Fruit fly (Drosophila melanogaster): ENCODE data around the gene exex.

Gene exex

DNA sequence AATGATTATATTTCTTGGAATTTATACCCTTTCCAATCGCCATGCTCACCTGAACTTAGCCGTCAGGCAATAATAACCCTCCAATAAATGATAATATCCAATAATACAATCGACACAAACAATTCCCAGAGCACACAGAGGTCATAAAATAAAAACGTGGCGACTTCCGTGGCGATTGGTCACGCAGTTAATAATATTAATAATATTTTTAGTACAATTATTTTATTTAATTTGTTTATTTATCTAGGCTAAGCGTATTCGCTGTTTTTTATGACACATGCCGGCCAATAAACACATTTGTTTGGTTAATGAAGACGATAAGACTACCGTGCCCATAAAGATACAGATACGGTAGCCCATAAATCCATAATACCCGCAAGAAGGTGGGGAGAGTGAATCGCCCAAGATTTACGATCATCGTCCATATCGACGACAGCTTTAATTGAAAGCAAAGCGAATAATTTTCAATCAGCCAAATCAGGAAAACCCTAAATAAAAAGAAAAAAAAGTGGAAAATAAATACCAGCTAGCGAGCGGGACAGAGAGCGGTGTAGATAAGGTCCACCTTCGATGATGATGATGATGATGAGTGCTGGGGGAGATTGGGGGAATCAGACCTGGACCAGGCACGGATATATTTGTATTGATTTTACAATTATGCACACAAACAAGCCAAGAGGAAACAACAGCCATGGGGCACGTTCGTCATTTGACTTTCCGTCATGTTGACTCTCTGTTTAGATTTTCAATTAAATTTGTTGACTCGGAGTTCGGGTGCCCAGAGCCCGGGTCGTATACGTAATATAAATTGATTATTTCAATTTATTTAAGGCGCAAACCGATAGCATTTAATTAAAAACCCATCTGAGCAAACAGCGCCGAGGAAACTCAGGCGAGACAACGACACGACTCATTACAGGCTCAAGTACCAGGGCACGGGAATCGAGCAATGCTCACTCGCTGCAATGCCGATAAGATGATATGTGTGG lies 13.0 kb downstream of the exex start (continued):
- TF ChIP-seq CG17359 (tag; optimal IDR thresholded peaks at IDR 0.05) = peak; percentile 1
- TF ChIP-seq knrl (GFP tag; IDR thresholded peaks at IDR 0.05; ENCODE audit: partially characterized antibody) = no peak
- no peak for TF ChIP-seq Opbp (GFP tag; IDR thresholded peaks at IDR 0.05; ENCODE audit: partially characterized antibody)
- TF ChIP-seq CG12104 (GFP tag; optimal IDR thresholded peaks at IDR 0.05) = no peak
- TF ChIP-seq Chrac-16 (GFP tag; optimal IDR thresholded peaks at IDR 0.05) = no peak
- TF ChIP-seq bsh (GFP tag; optimal IDR thresholded peaks at IDR 0.05) = peak in 1 of 2 experiments; percentile 32
- TF ChIP-seq BtbVII (GFP tag; optimal IDR thresholded peaks at IDR 0.05) = peak; percentile 23
- peak; percentile 45 for TF ChIP-seq CG15269 (tag; optimal IDR thresholded peaks at IDR 0.05)
- TF ChIP-seq CG11247 (GFP tag; IDR thresholded peaks at IDR 0.05) = no peak
- no peak for TF ChIP-seq D19B (GFP tag; optimal IDR thresholded peaks at IDR 0.05)
- peak; percentile 7 for TF ChIP-seq CG16863 (GFP tag; optimal IDR thresholded peaks at IDR 0.05)
- TF ChIP-seq chinmo (GFP tag; IDR thresholded peaks at IDR 0.05; ENCODE audit: partially characterized antibody) = no peak
- TF ChIP-seq tx (GFP tag; optimal IDR thresholded peaks at IDR 0.05) = no peak
- TF ChIP-seq lov (optimal IDR thresholded peaks at IDR 0.05) = no peak
- TF ChIP-seq lov (GFP tag; IDR thresholded peaks at IDR 0.05) = peak; percentile 48; the same call in 1 of the 3 replicates
- no peak for TF ChIP-seq CG14014 (GFP tag; IDR thresholded peaks at IDR 0.05)
- no peak for TF ChIP-seq ind (GFP tag; optimal IDR thresholded peaks at IDR 0.05)
- TF ChIP-seq CG12659 (GFP tag; optimal IDR thresholded peaks at IDR 0.05) = no peak
- TF ChIP-seq mld (GFP tag; IDR thresholded peaks at IDR 0.05; ENCODE audit: partially characterized antibody) = no peak
- peak; percentile 39 for TF ChIP-seq scrt (GFP tag; optimal IDR thresholded peaks at IDR 0.05)
- TF ChIP-seq HmgZ (tag; optimal IDR thresholded peaks at IDR 0.05) = no peak
- no peak for TF ChIP-seq wdn (GFP tag; IDR thresholded peaks at IDR 0.05)
- TF ChIP-seq CG8924 (tag; optimal IDR thresholded peaks at IDR 0.05) = peak; percentile 5
- no peak for TF ChIP-seq ftz-f1 (GFP tag; optimal IDR thresholded peaks at IDR 0.05)
- TF ChIP-seq kni (GFP tag; optimal IDR thresholded peaks at IDR 0.05) = peak; percentile 61
- TF ChIP-seq Vsx1 (GFP tag; optimal IDR thresholded peaks at IDR 0.05) = peak; percentile 66
- TF ChIP-seq CG4328 (GFP tag; optimal IDR thresholded peaks at IDR 0.05) = no peak
- peak; percentile 53 for TF ChIP-seq D19A (tag; optimal IDR thresholded peaks at IDR 0.05)
- no peak for TF ChIP-seq C15 (GFP tag; IDR thresholded peaks at IDR 0.05)
- TF ChIP-seq CG1024 (GFP tag; IDR thresholded peaks at IDR 0.05) = no peak
- TF ChIP-seq klu (GFP tag; IDR thresholded peaks at IDR 0.05) = no peak
- TF ChIP-seq Mes4 (GFP tag; optimal IDR thresholded peaks at IDR 0.05) = peak; percentile 27
- no peak for TF ChIP-seq CG11504 (tag; optimal IDR thresholded peaks at IDR 0.05)
- TF ChIP-seq ase (GFP tag; IDR thresholded peaks at IDR 0.05) = no peak
- no peak for TF ChIP-seq CG42726 (GFP tag; IDR thresholded peaks at IDR 0.05; ENCODE audit: partially characterized antibody)
- no peak for TF ChIP-seq CG17186 (GFP tag; optimal IDR thresholded peaks at IDR 0.05)
- TF ChIP-seq vfl (GFP tag; optimal IDR thresholded peaks at IDR 0.05) = no peak
- peak; percentile 12 for TF ChIP-seq repo (GFP tag; optimal IDR thresholded peaks at IDR 0.05)
- peak in 1 of 2 experiments; percentile 47 for TF ChIP-seq Pdp1 (GFP tag; optimal IDR thresholded peaks at IDR 0.05)
- TF ChIP-seq Lim3 (GFP tag; IDR thresholded peaks at IDR 0.05) = peak; percentile 72; the same call in 1 of the 2 replicates
- TF ChIP-seq ab (GFP tag; optimal IDR thresholded peaks at IDR 0.05) = no peak
- no peak for TF ChIP-seq Fer2 (tag; optimal IDR thresholded peaks at IDR 0.05)
- TF ChIP-seq grau (tag; optimal IDR thresholded peaks at IDR 0.05) = peak; percentile 13
- TF ChIP-seq Hsf (GFP tag; optimal IDR thresholded peaks at IDR 0.05) = no peak
- TF ChIP-seq CG15601 (tag; optimal IDR thresholded peaks at IDR 0.05) = peak; percentile 45
- peak; percentile 16; the same call in 1 of the 2 replicates for TF ChIP-seq onecut (GFP tag; IDR thresholded peaks at IDR 0.05)
- TF ChIP-seq Nf-YC (tag; optimal IDR thresholded peaks at IDR 0.05) = peak; percentile 33
- TF ChIP-seq wor (GFP tag; IDR thresholded peaks at IDR 0.05) = no peak

Measured in whole organism, embryonic.